Fruit fly (Drosophila melanogaster) whole organism, prepupa: ENCODE results near the gene CG6013.
A peak's percentile ranks its signal among the peaks of the same experiment; 100 is the strongest.

Source experiments
- CG10669 ChIP-seq: fragments of 200-800 bp; sonication (Bioruptor generic); optimal IDR thresholded peaks from 3 replicates; lab custom pipeline; 2018; ENCODE audit warnings: missing biosample characterization, mild to moderate bottlenecking, missing genetic modification characterization, moderate library complexity
- CG11294 ChIP-seq: fragments of 200-800 bp; sonication (Bioruptor generic); IDR thresholded peaks from 2 replicates; pipeline ENCODE4 v1.3.6; 2022; ENCODE audit warnings: missing biosample characterization, missing genetic modification characterization
- CG11902 ChIP-seq: fragments of 200-800 bp; sonication (Bioruptor generic); optimal IDR thresholded peaks from 3 replicates; lab custom pipeline; 2016; ENCODE audit warnings: missing biosample characterization, missing genetic modification characterization
- CG16779 ChIP-seq: fragments of 200-800 bp; sonication (Bioruptor generic); optimal IDR thresholded peaks from 3 replicates; lab custom pipeline; 2017; ENCODE audit warnings: missing biosample characterization, mild to moderate bottlenecking, missing genetic modification characterization
- CG3032 ChIP-seq: fragments of 200-800 bp; optimal IDR thresholded peaks from 2 replicates; lab custom pipeline; 2019; ENCODE audit warnings: missing biosample characterization, mild to moderate bottlenecking, missing genetic modification characterization, moderate library complexity
- CG31627 ChIP-seq: fragments of 200-800 bp; sonication (Bioruptor generic); optimal IDR thresholded peaks from 3 replicates; lab custom pipeline; 2016; ENCODE audit warnings: missing biosample characterization, missing genetic modification characterization
- CG6276 ChIP-seq: fragments of 200-800 bp; sonication (Bioruptor generic); optimal IDR thresholded peaks from 2 replicates; lab custom pipeline; 2017; ENCODE audit warnings: missing biosample characterization, mild to moderate bottlenecking, missing genetic modification characterization
- CG6792 ChIP-seq: fragments of 200-800 bp; sonication (Bioruptor generic); optimal IDR thresholded peaks from 3 replicates; lab custom pipeline; 2016; ENCODE audit warnings: missing biosample characterization, missing genetic modification characterization
- CG8119 ChIP-seq: fragments of 200-800 bp; sonication (Bioruptor generic); IDR thresholded peaks from 3 replicates; pipeline ENCODE4 v1.3.6; 2022; ENCODE audit warnings: missing biosample characterization, missing genetic modification characterization
- Eip75B ChIP-seq: fragments of 200-800 bp; sonication (Bioruptor generic); optimal IDR thresholded peaks from 3 replicates; lab custom pipeline; 2016; ENCODE audit warnings: missing biosample characterization, missing genetic modification characterization
- Eip78C ChIP-seq: fragments of 200-800 bp; sonication (Bioruptor generic); peaks from one replicate; lab custom pipeline; 2016; ENCODE audit warnings: missing biosample characterization, missing genetic modification characterization
- Ets21C ChIP-seq: fragments of 200-800 bp; sonication (Bioruptor generic); optimal IDR thresholded peaks from 3 replicates; lab custom pipeline; 2016; ENCODE audit warnings: missing biosample characterization, missing genetic modification characterization
- Ets96B ChIP-seq: fragments of 200-800 bp; optimal IDR thresholded peaks from 2 replicates; lab custom pipeline; 2019; ENCODE audit warnings: missing biosample characterization, mild to moderate bottlenecking, missing genetic modification characterization, moderate library complexity
- Hr39 ChIP-seq: fragments of 200-800 bp; sonication (Bioruptor generic); optimal IDR thresholded peaks from 2 replicates; lab custom pipeline; 2016; ENCODE audit warnings: missing biosample characterization, missing genetic modification characterization
- Hr4 ChIP-seq: fragments of 200-800 bp; sonication (Bioruptor generic); optimal IDR thresholded peaks from 3 replicates; lab custom pipeline; 2016; ENCODE audit warnings: missing biosample characterization, missing genetic modification characterization
- Lpt ChIP-seq: fragments of 200-800 bp; sonication (Bioruptor generic); optimal IDR thresholded peaks from 3 replicates; lab custom pipeline; 2016; ENCODE audit warnings: missing biosample characterization, missing genetic modification characterization
- OdsH ChIP-seq: fragments of 200-800 bp; sonication (Bioruptor generic); optimal IDR thresholded peaks from 3 replicates; lab custom pipeline; 2016; ENCODE audit warnings: missing biosample characterization, missing genetic modification characterization
- Smox ChIP-seq: fragments of 200-800 bp; sonication (Bioruptor generic); optimal IDR thresholded peaks from 3 replicates; lab custom pipeline; 2016; ENCODE audit warnings: missing biosample characterization, missing genetic modification characterization
- Sox14 ChIP-seq: fragments of 200-800 bp; sonication (Bioruptor generic); optimal IDR thresholded peaks from 3 replicates; lab custom pipeline; 2016; ENCODE audit warnings: missing biosample characterization, missing genetic modification characterization
- Sox15 ChIP-seq: fragments of 200-800 bp; sonication (Bioruptor generic); optimal IDR thresholded peaks from 3 replicates; lab custom pipeline; 2016; ENCODE audit warnings: missing biosample characterization, missing genetic modification characterization
- achi ChIP-seq: fragments of 200-800 bp; sonication (Bioruptor generic); optimal IDR thresholded peaks from 3 replicates; lab custom pipeline; 2016; ENCODE audit warnings: missing biosample characterization, missing genetic modification characterization
- cyc ChIP-seq: fragments of 200-800 bp; sonication (Bioruptor generic); optimal IDR thresholded peaks from 3 replicates; lab custom pipeline; 2016; ENCODE audit warnings: missing biosample characterization, missing genetic modification characterization
- dsx ChIP-seq: fragments of 200-800 bp; optimal IDR thresholded peaks from 3 replicates; lab custom pipeline; 2019; ENCODE audit warnings: missing biosample characterization, mild to moderate bottlenecking, missing genetic modification characterization, moderate library complexity; ENCODE audit not compliant: poor library complexity, severe bottlenecking
- eg ChIP-seq: fragments of 200-800 bp; sonication (Bioruptor generic); IDR thresholded peaks from 3 replicates; pipeline ENCODE4 v1.3.6; 2022; ENCODE audit warnings: missing biosample characterization, missing genetic modification characterization
- esn ChIP-seq: fragments of 200-800 bp; sonication (Bioruptor generic); optimal IDR thresholded peaks from 2 replicates; lab custom pipeline; 2016; ENCODE audit warnings: missing biosample characterization, mild to moderate bottlenecking, missing genetic modification characterization, moderate library complexity
- fd59A ChIP-seq: fragments of 200-800 bp; sonication (Bioruptor generic); optimal IDR thresholded peaks from 2 replicates; lab custom pipeline; 2017; ENCODE audit warnings: missing biosample characterization, mild to moderate bottlenecking, missing genetic modification characterization, missing genetic modification reagents
- fd85E ChIP-seq: fragments of 200-800 bp; sonication (Bioruptor generic); optimal IDR thresholded peaks from 3 replicates; lab custom pipeline; 2016; ENCODE audit warnings: missing biosample characterization, missing genetic modification characterization
- fkh ChIP-seq: fragments of 200-800 bp; sonication (Bioruptor generic); optimal IDR thresholded peaks from 3 replicates; lab custom pipeline; 2017; ENCODE audit warnings: missing biosample characterization, mild to moderate bottlenecking, missing genetic modification characterization, moderate library complexity
- lz ChIP-seq: fragments of 200-800 bp; sonication (Bioruptor generic); optimal IDR thresholded peaks from 3 replicates; lab custom pipeline; 2016; ENCODE audit warnings: missing biosample characterization, missing genetic modification characterization
- pdm3 ChIP-seq: fragments of 200-800 bp; sonication (Bioruptor generic); optimal IDR thresholded peaks from 3 replicates; lab custom pipeline; 2016; ENCODE audit warnings: missing biosample characterization, missing genetic modification characterization
- spab ChIP-seq: fragments of 200-800 bp; sonication (Bioruptor generic); optimal IDR thresholded peaks from 2 replicates; lab custom pipeline; 2017; ENCODE audit warnings: missing biosample characterization, mild to moderate bottlenecking, missing genetic modification characterization, missing genetic modification reagents
- ss ChIP-seq, 2 experiments: fragments of 200-800 bp; sonication (Bioruptor generic); optimal IDR thresholded peaks; 2 replicates in 1 of 2; 3 replicates in 1 of 2; lab custom pipeline; 2017 to 2018; ENCODE audit warnings: mild to moderate bottlenecking in 2 of 2, missing biosample characterization in 2 of 2, missing genetic modification characterization in 2 of 2, moderate library complexity in 1 of 2
- vri ChIP-seq: fragments of 200-800 bp; sonication (Bioruptor generic); optimal IDR thresholded peaks from 3 replicates; lab custom pipeline; 2016; ENCODE audit warnings: missing biosample characterization, mild to moderate bottlenecking, missing genetic modification characterization

CG6013 gene

DNA sequence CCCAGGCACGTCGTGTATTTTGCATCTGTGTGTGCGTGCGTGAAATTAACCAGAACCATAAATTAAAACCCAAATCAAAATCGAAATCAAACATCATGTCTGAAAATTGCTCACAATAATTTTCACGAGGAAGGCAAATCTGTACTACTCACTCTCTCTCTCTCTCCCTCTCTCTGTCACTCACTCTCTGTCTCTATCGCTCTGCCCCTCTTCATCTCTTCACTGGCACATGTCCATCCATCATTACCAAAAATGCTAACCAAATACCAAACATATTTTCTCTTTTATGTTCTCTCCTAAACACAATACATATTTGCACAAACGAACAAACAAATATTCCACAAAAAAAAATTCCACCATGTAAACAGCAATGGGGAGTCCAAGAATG is 15.9 kb upstream of the CG6013 start:
- TF ChIP-seq CG16779 (tag; lab: Kevin White, UChicago) (no peak), Eip78C (GFP tag; lab: Kevin White, UChicago) (no peak), CG6276 (GFP tag; lab: Kevin White, UChicago) (no peak), CG11294 (GFP tag; lab: Robert Waterston, UW) (no peak), Ets21C (GFP tag; lab: Kevin White, UChicago) (no peak), spab (GFP tag; lab: Kevin White, UChicago) (no peak), fd85E (GFP tag; lab: Kevin White, UChicago) (no peak), fd59A (GFP tag; lab: Kevin White, UChicago) (no peak)

DNA sequence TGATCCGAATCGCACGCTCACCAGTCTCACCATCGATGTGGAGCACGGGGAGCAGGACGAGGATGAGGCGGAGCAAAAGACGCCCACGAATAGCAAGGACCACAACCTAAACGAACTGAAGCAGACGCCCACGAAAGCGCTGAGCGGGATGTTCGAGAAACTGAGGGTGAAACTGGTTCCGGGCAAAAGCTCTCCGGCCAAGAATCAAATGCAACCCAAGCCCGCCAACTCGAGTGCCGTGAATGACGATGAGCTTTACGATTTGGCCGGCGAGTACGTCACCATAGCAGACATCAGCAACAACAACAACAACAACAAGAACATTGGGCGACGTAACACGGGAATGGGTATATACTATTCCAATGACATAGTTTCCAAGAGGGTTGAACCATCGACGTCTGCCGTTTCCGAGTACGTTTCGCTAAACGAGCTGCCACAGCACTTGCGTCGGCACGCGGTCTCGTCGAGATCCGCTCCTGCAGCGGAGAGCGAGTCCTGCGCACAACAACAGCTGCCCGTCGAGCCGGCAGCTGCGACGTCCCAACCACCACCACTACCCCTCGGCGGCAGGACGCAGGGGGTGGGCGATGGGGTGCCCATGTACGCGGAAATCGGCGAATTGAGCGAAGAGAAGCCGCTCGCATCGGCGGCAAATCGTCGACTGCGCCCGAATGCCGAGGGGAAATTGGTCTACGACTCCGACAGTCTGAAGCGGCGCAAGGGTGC is 13.8 kb upstream of the CG6013 start:
- peak; percentile 39 for TF ChIP-seq Eip78C (GFP tag; lab: Kevin White, UChicago)
- peak in 1 of 2 experiments; percentile 11 for TF ChIP-seq ss (GFP tag; optimal IDR thresholded peaks at IDR 0.05; lab: Kevin White, UChicago)
- TF ChIP-seq Eip75B (GFP tag; lab: Kevin White, UChicago) = no peak
- no peak for TF ChIP-seq CG8119

DNA sequence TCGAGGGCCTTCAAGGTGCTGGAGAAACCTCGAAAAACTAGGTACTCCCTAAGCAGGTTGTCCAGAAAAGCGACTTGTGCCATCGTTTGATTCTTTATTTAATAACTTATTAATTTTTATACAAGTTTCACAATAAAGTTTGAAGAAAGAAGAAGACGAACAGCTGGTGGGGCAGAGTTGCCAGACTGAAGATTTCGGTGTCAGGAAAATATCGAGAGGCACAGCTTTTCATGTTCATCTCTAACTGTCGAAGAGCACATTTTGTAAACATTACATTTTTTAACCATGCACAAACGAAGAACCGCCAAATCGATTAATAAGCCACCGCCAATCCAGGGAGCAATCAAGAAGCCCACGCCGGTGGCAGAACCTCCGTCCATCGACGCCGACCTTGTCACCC is 7.4 kb upstream of the CG6013 start, which contains the start of the genes CG6005 and CG14286:
Gene CG6005, minus strand, starts transcription at position 169 of the 400 bp plus-strand sequence.
Gene CG14286, plus strand, starts transcription at position 231 of the 400 bp plus-strand sequence.
- TF ChIP-seq Eip75B (GFP tag; lab: Kevin White, UChicago) (no peak), CG6276 (GFP tag; lab: Kevin White, UChicago) (no peak), CG11294 (GFP tag; lab: Robert Waterston, UW) (peak; percentile 9; the same call in 1 of the 2 replicates), esn (GFP tag; lab: Kevin White, UChicago) (peak; percentile 66), pdm3 (peak; percentile 59), fkh (GFP tag; lab: Kevin White, UChicago) (peak; percentile 66), lz (GFP tag; lab: Kevin White, UChicago) (peak; percentile 42), Hr39 (peak; percentile 62), CG31627 (GFP tag; lab: Kevin White, UChicago) (peak; percentile 63), Ets96B (tag; lab: Kevin White, UChicago) (no peak), achi (GFP tag; lab: Kevin White, UChicago) (peak; percentile 72), dsx (GFP tag; lab: Kevin White, UChicago) (no peak), cyc (peak; percentile 4), OdsH (GFP tag; lab: Kevin White, UChicago) (no peak), eg (GFP tag; lab: Robert Waterston, UW) (peak; percentile 39; the same call in 1 of the 3 replicates), vri (peak; percentile 13), Eip78C (GFP tag; lab: Kevin White, UChicago) (peak; percentile 65), Sox14 (GFP tag; lab: Kevin White, UChicago) (peak; percentile 68), Hr4 (peak; percentile 43), CG11902 (no peak), CG6792 (GFP tag; lab: Kevin White, UChicago) (peak; percentile 14), Sox15 (GFP tag; lab: Kevin White, UChicago) (peak; percentile 5)
- TF ChIP-seq, all 60 proteins: peak for 16

DNA sequence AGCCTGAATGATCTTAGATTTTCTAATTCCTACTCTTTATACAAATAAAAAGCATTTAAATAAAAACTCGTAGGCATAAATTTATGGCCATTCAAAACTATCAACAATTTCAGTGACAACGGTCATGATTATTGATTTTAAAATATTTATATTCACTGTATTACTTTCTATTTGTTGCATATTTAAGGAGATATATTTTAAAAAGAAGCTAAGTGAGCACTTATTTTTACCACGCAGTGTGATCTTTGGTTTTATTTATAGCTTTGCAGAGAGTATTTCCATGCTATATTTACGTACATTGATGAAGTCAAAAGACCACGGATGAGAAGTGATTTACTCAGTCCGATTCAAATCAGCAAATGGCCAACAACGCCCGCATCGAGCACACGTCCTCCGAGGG is 6.5 kb upstream of the CG6013 start, which contains the start of gene CG14285:
Gene CG14285, plus strand, starts transcription at position 339 of the 400 bp plus-strand sequence.
- no peak for TF ChIP-seq eg (GFP tag; lab: Robert Waterston, UW)
- TF ChIP-seq CG3032 (tag; lab: Kevin White, UChicago) = no peak
- no peak for TF ChIP-seq CG6276 (GFP tag; lab: Kevin White, UChicago)
- no peak for TF ChIP-seq Smox (GFP tag; lab: Kevin White, UChicago)
- no peak for TF ChIP-seq Sox14 (GFP tag; lab: Kevin White, UChicago)
- TF ChIP-seq Lpt (GFP tag; lab: Kevin White, UChicago) = no peak
- TF ChIP-seq Sox15 (GFP tag; lab: Kevin White, UChicago) = no peak
- TF ChIP-seq Eip75B (GFP tag; lab: Kevin White, UChicago) = no peak
- TF ChIP-seq CG10669 (GFP tag; lab: Kevin White, UChicago) = no peak
